Fruit fly (Drosophila melanogaster): ENCODE measurements around the gene MED21.

Gene MED21

DNA sequence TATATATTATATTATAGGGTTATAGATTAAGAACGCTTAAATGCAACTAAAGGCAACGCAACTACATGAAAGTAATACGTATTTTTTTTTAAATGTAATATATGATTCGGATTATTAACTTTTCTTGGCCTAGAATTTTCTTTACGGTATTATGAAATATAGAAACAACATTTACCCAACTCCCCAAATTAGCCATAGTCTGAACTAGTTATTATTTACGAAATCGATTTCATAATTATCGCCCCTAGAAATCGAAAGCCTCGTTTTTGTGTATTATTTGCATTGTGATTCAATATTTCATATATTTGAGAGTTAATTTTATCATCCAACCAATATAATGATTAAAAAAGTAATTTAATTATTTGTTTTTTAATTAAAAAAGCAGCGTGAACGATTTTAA lies 7.0 kb downstream of the MED21 start:
- TF ChIP-seq svp (GFP tag) (no peak), CG1621 (tag; optimal IDR thresholded peaks at IDR 0.05) (no peak), ss (GFP tag; optimal IDR thresholded peaks at IDR 0.05) (no peak), CG4318 (GFP tag; optimal IDR thresholded peaks at IDR 0.05) (no peak), cyc (GFP tag; optimal IDR thresholded peaks at IDR 0.05) (no peak), Smox (GFP tag; optimal IDR thresholded peaks at IDR 0.05) (no peak), topi (GFP tag; optimal IDR thresholded peaks at IDR 0.05) (no peak), CG10631 (GFP tag; optimal IDR thresholded peaks at IDR 0.05) (no peak), CG6163 (GFP tag; IDR thresholded peaks at IDR 0.05) (no peak), achi (GFP tag; optimal IDR thresholded peaks at IDR 0.05) (no peak), CG31627 (GFP tag; optimal IDR thresholded peaks at IDR 0.05) (no peak), eg (GFP tag; IDR thresholded peaks at IDR 0.05) (no peak)

dm6 chr3L:25107768-25108167 lies 8.0 kb downstream of the MED21 start:
- TF ChIP-seq Eip75B (GFP tag; optimal IDR thresholded peaks at IDR 0.05) (no peak), Hr39 (GFP tag; optimal IDR thresholded peaks at IDR 0.05) (no peak), Gug (GFP tag; IDR thresholded peaks at IDR 0.05) (no peak), CG9139 (GFP tag; optimal IDR thresholded peaks at IDR 0.05) (no peak), CG11902 (GFP tag; optimal IDR thresholded peaks at IDR 0.05) (no peak), CG8319 (GFP tag; optimal IDR thresholded peaks at IDR 0.05) (no peak), CG3919 (GFP tag; optimal IDR thresholded peaks at IDR 0.05) (no peak), Eip93F (GFP tag; optimal IDR thresholded peaks at IDR 0.05) (no peak), CG6808 (GFP tag; optimal IDR thresholded peaks at IDR 0.05) (no peak), Eip78C (GFP tag) (no peak)

DNA sequence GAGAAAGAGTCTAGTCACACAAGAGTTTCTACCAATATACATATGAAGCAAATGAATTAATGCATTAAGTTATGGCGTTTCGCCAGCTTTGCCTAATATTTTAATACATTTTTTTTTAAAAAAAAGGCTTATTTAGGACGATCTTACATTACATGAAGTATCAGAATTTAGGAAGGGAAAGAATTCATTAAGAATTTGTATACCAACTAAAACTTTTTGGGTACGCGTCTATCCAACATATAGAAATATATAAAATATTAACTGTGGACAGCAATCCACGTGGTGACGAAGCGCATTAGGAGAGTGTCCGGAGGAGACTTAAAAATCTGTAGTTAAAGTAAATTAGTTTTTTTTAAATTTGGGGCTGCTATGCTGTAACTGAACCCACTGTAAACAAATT lies 8.5 kb downstream of the MED21 start, which contains the start of gene Set1:
Set1 (plus strand) TSS at position 301 of the 400 bp plus-strand sequence.
- TF ChIP-seq CG16779 (tag; optimal IDR thresholded peaks at IDR 0.05) (no peak), dsx (GFP tag; optimal IDR thresholded peaks at IDR 0.05; ENCODE audit: poor library complexity, severe bottlenecking) (no peak), eg (GFP tag; IDR thresholded peaks at IDR 0.05) (no peak), CG31627 (GFP tag; optimal IDR thresholded peaks at IDR 0.05) (no peak), CG11762 (GFP tag; optimal IDR thresholded peaks at IDR 0.05; ENCODE audit: insufficient read depth) (no peak), spab (GFP tag; optimal IDR thresholded peaks at IDR 0.05) (no peak), CG6792 (GFP tag; optimal IDR thresholded peaks at IDR 0.05) (no peak), Hr38 (GFP tag; optimal IDR thresholded peaks at IDR 0.05) (no peak), CG10631 (GFP tag; optimal IDR thresholded peaks at IDR 0.05) (no peak), CG11294 (GFP tag; IDR thresholded peaks at IDR 0.05) (no peak), fd85E (GFP tag; optimal IDR thresholded peaks at IDR 0.05) (no peak), CG6808 (GFP tag; optimal IDR thresholded peaks at IDR 0.05) (no peak), fd59A (GFP tag; optimal IDR thresholded peaks at IDR 0.05) (no peak)
